Worm (Caenorhabditis elegans) whole organism, L2 larva: Measurements from ENCODE around the gene F23H12.7.

Source experiments
- R02D3.7 ChIP-seq: fragments of 150-350 bp; optimal IDR thresholded peaks from 2 replicates; lab custom pipeline; 2014; ENCODE audit warnings: missing biosample characterization, missing genetic modification characterization
- ZK546.5 ChIP-seq: sonication (generic microtip); optimal IDR thresholded peaks from 2 replicates; lab custom pipeline; 2017; ENCODE audit warnings: missing biosample characterization, missing genetic modification characterization
- alr-1 ChIP-seq: fragments of 150-350 bp; optimal IDR thresholded peaks from 2 replicates; lab custom pipeline; 2014; ENCODE audit warnings: missing biosample characterization, missing genetic modification characterization
- aly-2 ChIP-seq: fragments of 150-350 bp; optimal IDR thresholded peaks from 2 replicates; lab custom pipeline; 2014; ENCODE audit warnings: missing biosample characterization, missing genetic modification characterization
- ama-1 ChIP-seq: fragments of 150-350 bp; optimal IDR thresholded peaks from 2 replicates; lab custom pipeline; 2018; ENCODE audit warnings: inconsistent platforms
- blmp-1 ChIP-seq: sonication (generic microtip); optimal IDR thresholded peaks from 2 replicates; lab custom pipeline; 2017; ENCODE audit warnings: missing genetic modification characterization, mild to moderate bottlenecking, missing compliant biosample characterization, antibody characterized with exemption, moderate library complexity; ENCODE audit not compliant: insufficient read depth
- crh-2 ChIP-seq: sonication (generic microtip); optimal IDR thresholded peaks from 2 replicates; lab custom pipeline; 2017; ENCODE audit warnings: missing biosample characterization, missing genetic modification characterization
- dmd-4 ChIP-seq: sonication (generic microtip); optimal IDR thresholded peaks from 2 replicates; lab custom pipeline; 2017; ENCODE audit warnings: missing biosample characterization, missing genetic modification characterization
- elt-1 ChIP-seq: fragments of 150-350 bp; optimal IDR thresholded peaks from 2 replicates; lab custom pipeline; 2014; ENCODE audit warnings: missing biosample characterization, missing genetic modification characterization
- elt-3 ChIP-seq: sonication (generic microtip); optimal IDR thresholded peaks from 2 replicates; lab custom pipeline; 2017; ENCODE audit warnings: missing biosample characterization, missing genetic modification characterization
- fos-1 ChIP-seq: fragments of 150-350 bp; optimal IDR thresholded peaks from 2 replicates; lab custom pipeline; 2014; ENCODE audit warnings: missing biosample characterization, missing genetic modification characterization
- gmeb-1 ChIP-seq: fragments of 150-350 bp; optimal IDR thresholded peaks from 2 replicates; lab custom pipeline; 2014; ENCODE audit warnings: missing biosample characterization, missing genetic modification characterization
- lin-13 ChIP-seq: fragments of 150-350 bp; optimal IDR thresholded peaks from 2 replicates; lab custom pipeline; 2014; ENCODE audit warnings: missing biosample characterization, missing genetic modification reagents, missing genetic modification characterization
- lin-39 ChIP-seq: fragments of 150-350 bp; optimal IDR thresholded peaks from 2 replicates; lab custom pipeline; 2014; ENCODE audit warnings: missing biosample characterization, missing genetic modification reagents, missing genetic modification characterization
- lsy-2 ChIP-seq, 2 experiments: fragments of 150-350 bp in 1 of 2; sonication (generic microtip) in 1 of 2; optimal IDR thresholded peaks; 2 replicates each; lab custom pipeline; 2014 to 2017; ENCODE audit warnings: missing biosample characterization in 2 of 2, missing genetic modification characterization in 2 of 2
- mab-5 ChIP-seq: fragments of 150-350 bp; optimal IDR thresholded peaks from 2 replicates; lab custom pipeline; 2014; ENCODE audit warnings: missing biosample characterization, missing genetic modification characterization
- mbf-1 ChIP-seq: sonication (generic microtip); optimal IDR thresholded peaks from 2 replicates; lab custom pipeline; 2017; ENCODE audit warnings: missing biosample characterization, missing genetic modification characterization
- mdl-1 ChIP-seq, 2 experiments: fragments of 150-350 bp in 1 of 2; sonication (generic microtip) in 1 of 2; optimal IDR thresholded peaks; 2 replicates each; lab custom pipeline; 2017; ENCODE audit warnings: missing biosample characterization in 2 of 2, missing genetic modification characterization in 2 of 2
- nhr-10 ChIP-seq: sonication (generic microtip); optimal IDR thresholded peaks from 2 replicates; lab custom pipeline; 2017; ENCODE audit warnings: missing biosample characterization, missing genetic modification characterization
- nhr-11 ChIP-seq: fragments of 150-350 bp; optimal IDR thresholded peaks from 2 replicates; lab custom pipeline; 2014; ENCODE audit warnings: missing biosample characterization, missing genetic modification characterization
- nhr-12 ChIP-seq: fragments of 150-350 bp; optimal IDR thresholded peaks from 2 replicates; lab custom pipeline; 2014; ENCODE audit warnings: missing biosample characterization, missing genetic modification characterization
- nhr-21 ChIP-seq: fragments of 150-350 bp; optimal IDR thresholded peaks from 2 replicates; lab custom pipeline; 2014; ENCODE audit warnings: missing biosample characterization, missing genetic modification characterization
- nhr-23 ChIP-seq: fragments of 150-350 bp; optimal IDR thresholded peaks from 2 replicates; lab custom pipeline; 2014; ENCODE audit warnings: missing biosample characterization, missing genetic modification reagents, missing genetic modification characterization
- nhr-237 ChIP-seq: fragments of 150-350 bp; optimal IDR thresholded peaks from 2 replicates; lab custom pipeline; 2014; ENCODE audit warnings: missing biosample characterization, missing genetic modification characterization
- nhr-6 ChIP-seq: fragments of 150-350 bp; optimal IDR thresholded peaks from 2 replicates; lab custom pipeline; 2014; ENCODE audit warnings: missing biosample characterization, missing genetic modification characterization
- nhr-77 ChIP-seq: fragments of 150-350 bp; optimal IDR thresholded peaks from 2 replicates; lab custom pipeline; 2014; ENCODE audit warnings: missing biosample characterization, missing genetic modification characterization
- peb-1 ChIP-seq: fragments of 150-350 bp; optimal IDR thresholded peaks from 2 replicates; lab custom pipeline; 2014; ENCODE audit warnings: missing biosample characterization, missing genetic modification characterization
- sem-4 ChIP-seq: fragments of 150-350 bp; optimal IDR thresholded peaks from 2 replicates; lab custom pipeline; 2014; ENCODE audit warnings: missing biosample characterization, missing genetic modification reagents, missing genetic modification characterization
- sma-9 ChIP-seq, 2 experiments: fragments of 150-350 bp in 1 of 2; sonication (generic microtip) in 1 of 2; optimal IDR thresholded peaks; 2 replicates each; lab custom pipeline; 2014 to 2016; ENCODE audit warnings: missing genetic modification characterization in 2 of 2, mild to moderate bottlenecking in 1 of 2, missing biosample characterization in 1 of 2, missing compliant biosample characterization in 1 of 2, missing genetic modification reagents in 1 of 2, moderate library complexity in 1 of 2
- snpc-4 ChIP-seq: fragments of 150-350 bp; optimal IDR thresholded peaks from 2 replicates; lab custom pipeline; 2014; ENCODE audit warnings: missing biosample characterization, missing genetic modification characterization
- unc-39 ChIP-seq: fragments of 150-350 bp; optimal IDR thresholded peaks from 2 replicates; lab custom pipeline; 2014; ENCODE audit warnings: missing biosample characterization, missing genetic modification characterization
- unc-55 ChIP-seq: fragments of 150-350 bp; sonication (generic microtip); optimal IDR thresholded peaks from 3 replicates; lab custom pipeline; 2014; ENCODE audit warnings: missing biosample characterization, missing genetic modification reagents, missing genetic modification characterization
- zag-1 ChIP-seq: fragments of 150-350 bp; optimal IDR thresholded peaks from 2 replicates; lab custom pipeline; 2014; ENCODE audit warnings: missing biosample characterization, missing genetic modification characterization
- ztf-1 ChIP-seq: fragments of 200-800 bp; sonication (Bioruptor generic); conservative IDR thresholded peaks from 2 replicates; pipeline ENCODE4 v1.3.6; 2022; ENCODE audit warnings: missing genetic modification characterization, missing compliant biosample characterization
- ztf-11 ChIP-seq: sonication (generic microtip); optimal IDR thresholded peaks from 2 replicates; lab custom pipeline; 2017; ENCODE audit warnings: missing biosample characterization, missing genetic modification characterization

Gene F23H12.7

ce11 chrV:12352881-12353280 is 18.6 kb upstream of the F23H12.7 start:
- TF ChIP-seq ama-1 (lab: Kevin White, UChicago) (peak; percentile 51), nhr-11 (no peak)

ce11 chrV:12353505-12353904 is 18.0 kb upstream of the F23H12.7 start:
- no peak for TF ChIP-seq ztf-1
- TF ChIP-seq nhr-21: no peak
- TF ChIP-seq ama-1 (lab: Kevin White, UChicago): no peak
- no peak for TF ChIP-seq elt-3 (tag; lab: Kevin White, UChicago)
- TF ChIP-seq unc-39 (tag; lab: Kevin White, UChicago): no peak
- TF ChIP-seq nhr-23: no peak
- no peak for TF ChIP-seq gmeb-1 (tag; lab: Kevin White, UChicago)
- no peak for TF ChIP-seq nhr-12
- no peak for TF ChIP-seq snpc-4

ce11 chrV:12354193-12354830 is 17.2 kb upstream of the F23H12.7 start:
- TF ChIP-seq nhr-77 (tag; lab: Kevin White, UChicago) (no peak), snpc-4 (no peak), sem-4 (tag; lab: Kevin White, UChicago) (peak; percentile 53), ama-1 (lab: Kevin White, UChicago) (peak; percentile 84), blmp-1 (tag; lab: Kevin White, UChicago) (peak; percentile 11), nhr-21 (peak; percentile 52), nhr-10 (tag; lab: Kevin White, UChicago) (no peak), nhr-237 (tag; lab: Kevin White, UChicago) (no peak), lsy-2 (tag; optimal IDR thresholded peaks at IDR 0.05; lab: Kevin White, UChicago) (peak in 1 of 2 experiments; percentile 43)
- TF ChIP-seq, all 48 proteins: peak for 5

ce11 chrV:12357632-12358031 is 13.9 kb upstream of the F23H12.7 start:
- TF ChIP-seq aly-2: no peak
- TF ChIP-seq mdl-1 (tag; optimal IDR thresholded peaks at IDR 0.05; lab: Kevin White, UChicago): no peak
- TF ChIP-seq ama-1 (lab: Kevin White, UChicago): no peak
- TF ChIP-seq elt-3 (tag; lab: Kevin White, UChicago): no peak
- TF ChIP-seq unc-39 (tag; lab: Kevin White, UChicago): no peak
- no peak for TF ChIP-seq nhr-23
- TF ChIP-seq zag-1: no peak
- TF ChIP-seq alr-1 (tag; lab: Kevin White, UChicago): no peak
- no peak for TF ChIP-seq unc-55 (GFP tag; lab: Kevin White, UChicago)
- TF ChIP-seq peb-1 (tag; lab: Kevin White, UChicago): no peak

- TF ChIP-seq elt-1 (tag; lab: Kevin White, UChicago) (no peak), fos-1 (no peak), sma-9 (GFP tag; optimal IDR thresholded peaks at IDR 0.05; lab: Kevin White, UChicago) (no peak), sma-9 (tag; optimal IDR thresholded peaks at IDR 0.05; lab: Kevin White, UChicago) (no peak)
Observed at ce11 chrV:12358347-12358746, 13.1 kb upstream of the F23H12.7 start, which contains the start of gene F23H12.5. Gene F23H12.5, plus strand, starts transcription at chrV:12358647.

- TF ChIP-seq blmp-1 (tag; lab: Kevin White, UChicago) (no peak), unc-55 (GFP tag; lab: Kevin White, UChicago) (no peak)
- TF ChIP-seq, all 48 proteins: peak for 0
Observed at ce11 chrV:12361644-12362043, 9.8 kb upstream of the F23H12.7 start, which contains the start of gene fipr-1. Gene fipr-1, minus strand, starts transcription at chrV:12361744.

ce11 chrV:12365104-12365503 is 6.4 kb upstream of the F23H12.7 start, which contains the start of gene fipr-2:
Gene fipr-2, plus strand, starts transcription at chrV:12365348.
- TF ChIP-seq nhr-11 (no peak), unc-55 (GFP tag; lab: Kevin White, UChicago) (no peak), ZK546.5 (no peak)

ce11 chrV:12369437-12369836 is 2.0 kb upstream of the F23H12.7 start, which contains the start of gene gcy-13:
Gene gcy-13, minus strand, starts transcription at chrV:12369537.
- TF ChIP-seq lsy-2 (tag; optimal IDR thresholded peaks at IDR 0.05; lab: Kevin White, UChicago): no peak
- TF ChIP-seq mdl-1 (tag; optimal IDR thresholded peaks at IDR 0.05; lab: Kevin White, UChicago): no peak
- no peak for TF ChIP-seq nhr-6 (tag; lab: Kevin White, UChicago)
- no peak for TF ChIP-seq crh-2 (tag; lab: Kevin White, UChicago)
- no peak for TF ChIP-seq lin-39
- TF ChIP-seq R02D3.7: no peak
- no peak for TF ChIP-seq aly-2
- TF ChIP-seq ztf-11: no peak
- no peak for TF ChIP-seq snpc-4
- no peak for TF ChIP-seq nhr-237 (tag; lab: Kevin White, UChicago)
- TF ChIP-seq dmd-4 (tag; lab: Kevin White, UChicago): no peak
- TF ChIP-seq ZK546.5: no peak
- no peak for TF ChIP-seq unc-39 (tag; lab: Kevin White, UChicago)
- no peak for TF ChIP-seq lin-13 (GFP tag; lab: Kevin White, UChicago)
- no peak for TF ChIP-seq elt-3 (tag; lab: Kevin White, UChicago)
- no peak for TF ChIP-seq mbf-1
- TF ChIP-seq gmeb-1 (tag; lab: Kevin White, UChicago): no peak
- no peak for TF ChIP-seq mab-5 (tag; lab: Kevin White, UChicago)
